Worm (Caenorhabditis elegans) whole organism, L4 larva: Measurements from ENCODE around the gene ech-9.

ENCODE experiments used
- R02D3.7 ChIP-seq: fragments of 150-350 bp; sonication (generic microtip); optimal IDR thresholded peaks from 3 replicates; lab custom pipeline; 2014; ENCODE audit warnings: missing biosample characterization, missing genetic modification characterization
- aly-2 ChIP-seq: sonication (generic microtip); optimal IDR thresholded peaks from 2 replicates; lab custom pipeline; 2018; ENCODE audit warnings: missing biosample characterization, missing genetic modification characterization
- ama-1 ChIP-seq: fragments of 150-350 bp; optimal IDR thresholded peaks from 2 replicates; lab custom pipeline; 2014; ENCODE audit warnings: inconsistent platforms, mixed read lengths
- fos-1 ChIP-seq: fragments of 150-350 bp; optimal IDR thresholded peaks from 2 replicates; lab custom pipeline; 2014; ENCODE audit warnings: missing biosample characterization, missing genetic modification characterization
- nhr-111 ChIP-seq: fragments of 200-800 bp; sonication (Bioruptor generic); optimal IDR thresholded peaks from 2 replicates; lab custom pipeline; 2018; ENCODE audit warnings: mild to moderate bottlenecking, missing genetic modification characterization, missing compliant biosample characterization
- unc-62 ChIP-seq, 3 experiments: fragments of 150-350 bp in 1 of 3; sonication (generic microtip); optimal IDR thresholded peaks in 2 of 3; peaks in 1 of 3; 1 replicate in 1 of 3; 2 replicates in 2 of 3; lab custom pipeline; 2014 to 2017; ENCODE audit warnings: missing biosample characterization in 3 of 3, missing genetic modification characterization in 3 of 3, missing genetic modification reagents in 3 of 3, missing genotype in 1 of 3

DNA sequence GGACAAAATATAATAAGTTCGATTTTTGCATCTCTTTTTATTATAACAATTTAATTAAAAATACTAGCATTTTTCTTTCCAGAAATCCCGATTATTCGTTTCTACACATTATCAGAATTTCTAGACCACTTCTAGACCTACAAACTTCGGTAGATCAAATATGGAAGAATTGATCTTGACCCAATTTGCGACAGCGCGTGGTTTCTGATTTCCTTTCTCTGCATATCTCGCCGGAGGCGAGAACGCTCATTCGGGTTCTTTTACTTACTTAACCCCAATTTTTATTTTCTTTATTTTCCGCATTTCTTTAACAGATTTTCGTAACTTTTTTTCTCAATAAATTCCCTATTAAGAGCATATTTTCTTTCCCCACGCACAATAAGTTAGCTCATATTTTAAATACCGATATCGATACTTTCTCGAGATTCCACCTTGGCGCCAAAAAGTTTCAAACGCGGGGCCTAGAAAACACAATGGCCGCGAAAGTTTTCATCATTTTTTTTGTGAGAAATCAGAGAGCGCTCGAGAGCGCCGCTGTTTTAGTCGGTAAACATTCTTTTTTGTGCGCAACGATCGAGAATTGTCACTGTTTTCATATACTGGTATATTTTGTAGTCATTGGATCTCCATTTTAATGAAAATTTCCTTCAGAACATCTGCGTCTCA lies 7.5 kb upstream of the ech-9 start:
- TF ChIP-seq nhr-111 (GFP tag; lab: Kevin White, UChicago): no peak
- TF ChIP-seq fos-1: no peak
- no peak for TF ChIP-seq ama-1 (lab: Kevin White, UChicago)
- no peak for TF ChIP-seq aly-2 (tag; lab: Kevin White, UChicago)
- no peak for TF ChIP-seq R02D3.7 (tag; lab: Kevin White, UChicago)
- no peak for TF ChIP-seq unc-62 (GFP tag; optimal IDR thresholded peaks at IDR 0.05 in 1 of 2; lab: Kevin White, UChicago)
- TF ChIP-seq unc-62 (tag; optimal IDR thresholded peaks at IDR 0.05; lab: Kevin White, UChicago): no peak
